Fruit fly (Drosophila melanogaster) whole organism, prepupa: ENCODE results near the gene CG4598.
A peak's percentile ranks its signal among the peaks of the same experiment; 100 is the strongest.

Experiments used
- Blimp-1 ChIP-seq: fragments of 200-800 bp; sonication (Bioruptor generic); optimal IDR thresholded peaks from 3 replicates; lab custom pipeline; 2017; ENCODE audit warnings: missing biosample characterization, missing genetic modification characterization, mild to moderate bottlenecking, moderate library complexity, missing genetic modification reagents
- CG10669 ChIP-seq: fragments of 200-800 bp; sonication (Bioruptor generic); optimal IDR thresholded peaks from 3 replicates; lab custom pipeline; 2018; ENCODE audit warnings: missing biosample characterization, mild to moderate bottlenecking, missing genetic modification characterization, moderate library complexity
- CG11294 ChIP-seq: fragments of 200-800 bp; sonication (Bioruptor generic); IDR thresholded peaks from 2 replicates; pipeline ENCODE4 v1.3.6; 2022; ENCODE audit warnings: missing biosample characterization, missing genetic modification characterization
- CG11762 ChIP-seq: fragments of 200-800 bp; sonication (Bioruptor generic); optimal IDR thresholded peaks from 3 replicates; lab custom pipeline; 2016; ENCODE audit warnings: missing biosample characterization, missing genetic modification characterization; ENCODE audit not compliant: insufficient read depth
- CG11902 ChIP-seq: fragments of 200-800 bp; sonication (Bioruptor generic); optimal IDR thresholded peaks from 3 replicates; lab custom pipeline; 2016; ENCODE audit warnings: missing biosample characterization, missing genetic modification characterization
- CG1621 ChIP-seq: fragments of 200-800 bp; sonication (Bioruptor generic); optimal IDR thresholded peaks from 3 replicates; lab custom pipeline; 2018; ENCODE audit warnings: missing biosample characterization, mild to moderate bottlenecking, missing genetic modification characterization
- CG3032 ChIP-seq: fragments of 200-800 bp; optimal IDR thresholded peaks from 2 replicates; lab custom pipeline; 2019; ENCODE audit warnings: missing biosample characterization, mild to moderate bottlenecking, missing genetic modification characterization, moderate library complexity
- CG31627 ChIP-seq: fragments of 200-800 bp; sonication (Bioruptor generic); optimal IDR thresholded peaks from 3 replicates; lab custom pipeline; 2016; ENCODE audit warnings: missing biosample characterization, missing genetic modification characterization
- CG32006 ChIP-seq: fragments of 200-800 bp; sonication (Bioruptor generic); optimal IDR thresholded peaks from 3 replicates; lab custom pipeline; 2017; ENCODE audit warnings: missing biosample characterization, mild to moderate bottlenecking, missing genetic modification characterization
- CG3919 ChIP-seq: fragments of 200-800 bp; sonication (Bioruptor generic); optimal IDR thresholded peaks from 3 replicates; lab custom pipeline; 2016; ENCODE audit warnings: missing biosample characterization, missing genetic modification characterization
- CG4318 ChIP-seq: fragments of 200-800 bp; sonication (Bioruptor generic); optimal IDR thresholded peaks from 3 replicates; lab custom pipeline; 2017; ENCODE audit warnings: missing biosample characterization, mild to moderate bottlenecking, missing genetic modification characterization
- CG6276 ChIP-seq: fragments of 200-800 bp; sonication (Bioruptor generic); optimal IDR thresholded peaks from 2 replicates; lab custom pipeline; 2017; ENCODE audit warnings: missing biosample characterization, mild to moderate bottlenecking, missing genetic modification characterization
- CG6792 ChIP-seq: fragments of 200-800 bp; sonication (Bioruptor generic); optimal IDR thresholded peaks from 3 replicates; lab custom pipeline; 2016; ENCODE audit warnings: missing biosample characterization, missing genetic modification characterization
- CG6808 ChIP-seq: fragments of 200-800 bp; sonication (Bioruptor generic); optimal IDR thresholded peaks from 3 replicates; lab custom pipeline; 2017; ENCODE audit warnings: missing biosample characterization, missing genetic modification characterization, mild to moderate bottlenecking, moderate library complexity, missing genetic modification reagents
- CG6854 ChIP-seq: fragments of 200-800 bp; sonication (Bioruptor generic); optimal IDR thresholded peaks from 2 replicates; lab custom pipeline; 2017; ENCODE audit warnings: missing biosample characterization, mild to moderate bottlenecking, missing genetic modification characterization
- CG7368 ChIP-seq: fragments of 200-800 bp; sonication (Bioruptor generic); optimal IDR thresholded peaks from 3 replicates; lab custom pipeline; 2016; ENCODE audit warnings: missing biosample characterization, missing genetic modification characterization
- CG8119 ChIP-seq: fragments of 200-800 bp; sonication (Bioruptor generic); IDR thresholded peaks from 3 replicates; pipeline ENCODE4 v1.3.6; 2022; ENCODE audit warnings: missing biosample characterization, missing genetic modification characterization
- CG8319 ChIP-seq: fragments of 200-800 bp; sonication (Bioruptor generic); optimal IDR thresholded peaks from 3 replicates; lab custom pipeline; 2016; ENCODE audit warnings: missing biosample characterization, missing genetic modification characterization
- CG8632 ChIP-seq: fragments of 200-800 bp; sonication (Bioruptor generic); optimal IDR thresholded peaks from 3 replicates; lab custom pipeline; 2016; ENCODE audit warnings: missing biosample characterization, missing genetic modification characterization
- CG9139 ChIP-seq: fragments of 200-800 bp; sonication (Bioruptor generic); optimal IDR thresholded peaks from 3 replicates; lab custom pipeline; 2017; ENCODE audit warnings: missing biosample characterization, mild to moderate bottlenecking, missing genetic modification characterization
- Eip75B ChIP-seq: fragments of 200-800 bp; sonication (Bioruptor generic); optimal IDR thresholded peaks from 3 replicates; lab custom pipeline; 2016; ENCODE audit warnings: missing biosample characterization, missing genetic modification characterization
- Eip78C ChIP-seq: fragments of 200-800 bp; sonication (Bioruptor generic); peaks from one replicate; lab custom pipeline; 2016; ENCODE audit warnings: missing biosample characterization, missing genetic modification characterization
- Ets21C ChIP-seq: fragments of 200-800 bp; sonication (Bioruptor generic); optimal IDR thresholded peaks from 3 replicates; lab custom pipeline; 2016; ENCODE audit warnings: missing biosample characterization, missing genetic modification characterization
- Ets96B ChIP-seq: fragments of 200-800 bp; optimal IDR thresholded peaks from 2 replicates; lab custom pipeline; 2019; ENCODE audit warnings: missing biosample characterization, mild to moderate bottlenecking, missing genetic modification characterization, moderate library complexity
- Gug ChIP-seq: fragments of 200-800 bp; sonication (Bioruptor generic); IDR thresholded peaks from 2 replicates; pipeline ENCODE4 v1.3.6; 2022; ENCODE audit warnings: missing biosample characterization, missing genetic modification characterization
- Hr38 ChIP-seq: sonication (Bioruptor generic); optimal IDR thresholded peaks from 2 replicates; lab custom pipeline; 2016; ENCODE audit warnings: missing biosample characterization, missing genetic modification characterization
- Hr39 ChIP-seq: fragments of 200-800 bp; sonication (Bioruptor generic); optimal IDR thresholded peaks from 2 replicates; lab custom pipeline; 2016; ENCODE audit warnings: missing biosample characterization, missing genetic modification characterization
- Hr4 ChIP-seq: fragments of 200-800 bp; sonication (Bioruptor generic); optimal IDR thresholded peaks from 3 replicates; lab custom pipeline; 2016; ENCODE audit warnings: missing biosample characterization, missing genetic modification characterization
- Met ChIP-seq: fragments of 200-800 bp; sonication (Bioruptor generic); optimal IDR thresholded peaks from 3 replicates; lab custom pipeline; 2016; ENCODE audit warnings: missing biosample characterization, missing genetic modification characterization
- OdsH ChIP-seq: fragments of 200-800 bp; sonication (Bioruptor generic); optimal IDR thresholded peaks from 3 replicates; lab custom pipeline; 2016; ENCODE audit warnings: missing biosample characterization, missing genetic modification characterization
- Smox ChIP-seq: fragments of 200-800 bp; sonication (Bioruptor generic); optimal IDR thresholded peaks from 3 replicates; lab custom pipeline; 2016; ENCODE audit warnings: missing biosample characterization, missing genetic modification characterization
- Sox15 ChIP-seq: fragments of 200-800 bp; sonication (Bioruptor generic); optimal IDR thresholded peaks from 3 replicates; lab custom pipeline; 2016; ENCODE audit warnings: missing biosample characterization, missing genetic modification characterization
- achi ChIP-seq: fragments of 200-800 bp; sonication (Bioruptor generic); optimal IDR thresholded peaks from 3 replicates; lab custom pipeline; 2016; ENCODE audit warnings: missing biosample characterization, missing genetic modification characterization
- acj6 ChIP-seq: fragments of 200-800 bp; sonication (Bioruptor generic); optimal IDR thresholded peaks from 3 replicates; lab custom pipeline; 2016; ENCODE audit warnings: missing biosample characterization, missing genetic modification characterization
- cyc ChIP-seq: fragments of 200-800 bp; sonication (Bioruptor generic); optimal IDR thresholded peaks from 3 replicates; lab custom pipeline; 2016; ENCODE audit warnings: missing biosample characterization, missing genetic modification characterization
- dac ChIP-seq: fragments of 200-800 bp; sonication (Bioruptor generic); optimal IDR thresholded peaks from 2 replicates; lab custom pipeline; 2017; ENCODE audit warnings: missing biosample characterization, mild to moderate bottlenecking, missing genetic modification characterization
- dsx ChIP-seq: fragments of 200-800 bp; optimal IDR thresholded peaks from 3 replicates; lab custom pipeline; 2019; ENCODE audit warnings: missing biosample characterization, mild to moderate bottlenecking, missing genetic modification characterization, moderate library complexity; ENCODE audit not compliant: poor library complexity, severe bottlenecking
- eg ChIP-seq: fragments of 200-800 bp; sonication (Bioruptor generic); IDR thresholded peaks from 3 replicates; pipeline ENCODE4 v1.3.6; 2022; ENCODE audit warnings: missing biosample characterization, missing genetic modification characterization
- fd59A ChIP-seq: fragments of 200-800 bp; sonication (Bioruptor generic); optimal IDR thresholded peaks from 2 replicates; lab custom pipeline; 2017; ENCODE audit warnings: missing biosample characterization, mild to moderate bottlenecking, missing genetic modification characterization, missing genetic modification reagents
- fkh ChIP-seq: fragments of 200-800 bp; sonication (Bioruptor generic); optimal IDR thresholded peaks from 3 replicates; lab custom pipeline; 2017; ENCODE audit warnings: missing biosample characterization, mild to moderate bottlenecking, missing genetic modification characterization, moderate library complexity
- lz ChIP-seq: fragments of 200-800 bp; sonication (Bioruptor generic); optimal IDR thresholded peaks from 3 replicates; lab custom pipeline; 2016; ENCODE audit warnings: missing biosample characterization, missing genetic modification characterization
- net ChIP-seq: fragments of 200-800 bp; sonication (Bioruptor generic); optimal IDR thresholded peaks from 3 replicates; lab custom pipeline; 2016; ENCODE audit warnings: missing biosample characterization, missing genetic modification characterization
- pdm3 ChIP-seq: fragments of 200-800 bp; sonication (Bioruptor generic); optimal IDR thresholded peaks from 3 replicates; lab custom pipeline; 2016; ENCODE audit warnings: missing biosample characterization, missing genetic modification characterization
- salr ChIP-seq, 2 experiments: fragments of 200-800 bp; sonication (Bioruptor generic); optimal IDR thresholded peaks; 3 replicates each; lab custom pipeline; 2016 to 2018; ENCODE audit warnings: missing biosample characterization in 2 of 2, missing genetic modification characterization in 2 of 2, mild to moderate bottlenecking in 1 of 2
- ss ChIP-seq, 2 experiments: fragments of 200-800 bp; sonication (Bioruptor generic); optimal IDR thresholded peaks; 2 replicates in 1 of 2; 3 replicates in 1 of 2; lab custom pipeline; 2017 to 2018; ENCODE audit warnings: mild to moderate bottlenecking in 2 of 2, missing biosample characterization in 2 of 2, missing genetic modification characterization in 2 of 2, moderate library complexity in 1 of 2
- svp ChIP-seq: fragments of 200-800 bp; sonication (Bioruptor generic); peaks from one replicate; lab custom pipeline; 2016; ENCODE audit warnings: missing biosample characterization, missing genetic modification characterization
- topi ChIP-seq: fragments of 200-800 bp; sonication (Bioruptor generic); optimal IDR thresholded peaks from 3 replicates; lab custom pipeline; 2016; ENCODE audit warnings: missing biosample characterization, missing genetic modification characterization
- vri ChIP-seq: fragments of 200-800 bp; sonication (Bioruptor generic); optimal IDR thresholded peaks from 3 replicates; lab custom pipeline; 2016; ENCODE audit warnings: missing biosample characterization, mild to moderate bottlenecking, missing genetic modification characterization

The CG4598 gene

DNA sequence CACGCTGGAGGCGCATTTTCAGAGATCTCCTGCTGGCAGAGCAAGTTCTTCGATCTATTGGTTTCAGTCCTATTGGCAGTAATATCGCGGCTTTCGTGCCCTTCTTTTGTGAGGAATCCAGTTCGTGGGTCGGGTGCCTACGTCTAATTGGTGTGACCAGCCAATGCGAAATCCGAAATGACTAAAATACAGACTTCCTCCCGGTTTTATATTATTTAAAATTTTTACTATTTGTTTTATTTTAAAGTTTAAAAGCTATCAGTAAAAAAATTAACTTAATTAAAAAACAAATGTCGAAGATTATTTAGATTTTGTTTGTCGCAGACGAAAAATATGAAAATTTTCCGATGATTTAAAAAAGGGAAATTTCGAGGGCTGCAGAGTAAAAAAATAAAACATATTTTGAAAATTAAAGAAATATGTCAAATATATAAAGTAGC is 45.2 kb downstream of the CG4598 start, which contains the start of gene CG5850 (continued):
- TF ChIP-seq CG7368 (GFP tag; lab: Kevin White, UChicago) = no peak
- TF ChIP-seq, all 60 proteins: peak for 8

DNA sequence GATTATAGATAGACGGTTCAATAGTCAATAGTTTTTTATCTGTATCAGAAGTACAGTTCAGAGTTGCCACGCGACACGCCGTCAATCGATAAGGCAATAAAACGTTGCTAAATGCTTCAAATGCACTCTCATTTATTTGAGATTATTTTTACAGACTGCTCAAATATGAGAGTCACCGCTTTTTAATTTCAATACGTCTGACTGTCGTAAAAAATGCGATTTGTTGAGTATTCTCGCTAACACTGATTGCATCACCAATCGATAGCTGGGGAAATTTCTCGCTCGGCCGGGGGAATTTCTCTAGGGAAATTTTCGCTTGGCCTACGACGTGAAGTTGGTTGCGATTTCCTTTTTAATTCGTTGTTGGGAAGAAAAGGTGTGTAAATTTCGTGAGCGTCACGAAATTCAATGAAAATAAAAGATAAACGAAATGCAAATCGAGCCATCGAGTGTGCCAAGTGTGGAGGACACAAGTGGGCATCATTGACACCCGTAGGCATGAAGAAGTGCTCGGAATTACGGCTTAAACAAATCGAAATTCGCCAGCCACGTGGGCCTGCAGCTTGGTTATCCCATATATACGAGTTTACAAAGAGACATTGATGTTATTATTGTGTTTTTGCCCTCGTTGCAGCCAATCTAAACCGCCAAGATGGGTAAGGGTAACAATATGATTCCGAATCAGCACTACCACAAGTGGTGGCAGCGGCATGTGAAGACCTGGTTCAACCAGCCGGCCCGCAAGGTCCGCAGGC is 48.7 kb downstream of the CG4598 start, which contains the start of the genes Dref and RpL13:
Dref (minus strand) TSS at position 247 of the 755 bp plus-strand sequence.
RpL13 (plus strand) TSS at position 331 of the 755 bp plus-strand sequence.
- peak; percentile 83 for TF ChIP-seq Eip75B (GFP tag; lab: Kevin White, UChicago)
- TF ChIP-seq CG31627 (GFP tag; lab: Kevin White, UChicago) = peak; percentile 78
- TF ChIP-seq CG6792 = peak; percentile 66
- peak; percentile 69 to 93 for TF ChIP-seq ss (GFP tag; optimal IDR thresholded peaks at IDR 0.05; lab: Kevin White, UChicago)
- no peak for TF ChIP-seq Smox (GFP tag; lab: Kevin White, UChicago)
- TF ChIP-seq eg (GFP tag; lab: Robert Waterston, UW) = peak; percentile 83
- TF ChIP-seq Hr38 (GFP tag; lab: Kevin White, UChicago) = no peak
- TF ChIP-seq Hr39 (GFP tag; lab: Kevin White, UChicago) = peak; percentile 67
- TF ChIP-seq CG11902 (GFP tag; lab: Kevin White, UChicago) = no peak
- peak; percentile 68 for TF ChIP-seq CG3032
- no peak for TF ChIP-seq CG4318 (GFP tag; lab: Kevin White, UChicago)
- peak; percentile 44 for TF ChIP-seq Gug (GFP tag; lab: Robert Waterston, UW)
- peak; percentile 88 for TF ChIP-seq Met
- peak; percentile 84 for TF ChIP-seq CG7368 (GFP tag; lab: Kevin White, UChicago)
- peak; percentile 65 for TF ChIP-seq CG8319
- TF ChIP-seq CG11294 = no peak
- peak; percentile 77 for TF ChIP-seq pdm3 (GFP tag; lab: Kevin White, UChicago)
- no peak; the same call in 1 of the 3 replicates for TF ChIP-seq CG8119 (GFP tag; lab: Robert Waterston, UW)
- TF ChIP-seq CG8632 = peak; percentile 84
- peak; percentile 82 for TF ChIP-seq achi (GFP tag; lab: Kevin White, UChicago)
- TF ChIP-seq dsx (GFP tag; lab: Kevin White, UChicago) = peak; percentile 54
- peak; percentile 83 for TF ChIP-seq CG1621 (tag; lab: Kevin White, UChicago)
- TF ChIP-seq dac = peak; percentile 46
- no peak for TF ChIP-seq CG32006
- TF ChIP-seq Sox15 (GFP tag; lab: Kevin White, UChicago) = peak; percentile 28
- TF ChIP-seq cyc = peak; percentile 75
- TF ChIP-seq vri (GFP tag; lab: Kevin White, UChicago) = peak; percentile 92
- TF ChIP-seq CG6854 = peak; percentile 97
- TF ChIP-seq Hr4 (GFP tag; lab: Kevin White, UChicago) = peak; percentile 73
- peak; percentile 78 for TF ChIP-seq CG10669 (GFP tag; lab: Kevin White, UChicago)
- peak; percentile 53 for TF ChIP-seq Ets21C (GFP tag; lab: Kevin White, UChicago)
- peak; percentile 90 for TF ChIP-seq Eip78C (GFP tag; lab: Kevin White, UChicago)
- TF ChIP-seq salr (GFP tag; optimal IDR thresholded peaks at IDR 0.05; lab: Kevin White, UChicago) = peak in 1 of 2 experiments; percentile 78
- peak; percentile 78 for TF ChIP-seq OdsH (GFP tag; lab: Kevin White, UChicago)
- peak; percentile 86 for TF ChIP-seq CG9139
- peak; percentile 60 for TF ChIP-seq fd59A
- peak; percentile 80 for TF ChIP-seq net (GFP tag; lab: Kevin White, UChicago)
- TF ChIP-seq Ets96B (tag; lab: Kevin White, UChicago) = peak; percentile 51
- TF ChIP-seq Blimp-1 (GFP tag; lab: Kevin White, UChicago) = peak; percentile 82
- TF ChIP-seq CG3919 (GFP tag; lab: Kevin White, UChicago) = peak; percentile 85
- TF ChIP-seq CG6276 = no peak
- peak; percentile 59 for TF ChIP-seq CG11762 (GFP tag; lab: Kevin White, UChicago)
- peak; percentile 83 for TF ChIP-seq lz (GFP tag; lab: Kevin White, UChicago)
- TF ChIP-seq topi (GFP tag; lab: Kevin White, UChicago) = peak; percentile 85
- TF ChIP-seq fkh (GFP tag; lab: Kevin White, UChicago) = peak; percentile 79
- peak; percentile 90 for TF ChIP-seq svp
- TF ChIP-seq CG6808 (GFP tag; lab: Kevin White, UChicago) = peak; percentile 78
- peak; percentile 72 for TF ChIP-seq acj6
